Worm (Caenorhabditis elegans) whole organism, L3 larva: Measurements from ENCODE around the gene snb-6.

Source experiments
- aly-2 ChIP-seq: fragments of 150-350 bp; optimal IDR thresholded peaks from 2 replicates; lab custom pipeline; 2014; ENCODE audit warnings: missing biosample characterization, missing genetic modification characterization
- ama-1 ChIP-seq: fragments of 150-350 bp; optimal IDR thresholded peaks from 2 replicates; lab custom pipeline; 2018
- ceh-16 ChIP-seq: sonication (generic microtip); optimal IDR thresholded peaks from 2 replicates; lab custom pipeline; 2017; ENCODE audit warnings: missing biosample characterization, missing genetic modification characterization
- ceh-82 ChIP-seq: fragments of 150-350 bp; optimal IDR thresholded peaks from 2 replicates; lab custom pipeline; 2014; ENCODE audit warnings: missing biosample characterization, missing genetic modification characterization
- ceh-9 ChIP-seq: sonication (generic microtip); optimal IDR thresholded peaks from 2 replicates; lab custom pipeline; 2018; ENCODE audit warnings: missing biosample characterization, missing genetic modification characterization
- egl-27 ChIP-seq: sonication (generic microtip); optimal IDR thresholded peaks from 4 replicates; lab custom pipeline; 2017; ENCODE audit warnings: missing biosample characterization, missing genetic modification reagents, missing genetic modification characterization
- egl-5 ChIP-seq: fragments of 150-350 bp; optimal IDR thresholded peaks from 2 replicates; lab custom pipeline; 2017; ENCODE audit warnings: missing biosample characterization, missing genetic modification reagents, missing genetic modification characterization, inconsistent platforms
- elt-1 ChIP-seq: fragments of 150-350 bp; optimal IDR thresholded peaks from 2 replicates; lab custom pipeline; 2014; ENCODE audit warnings: missing biosample characterization, missing genetic modification characterization
- elt-2 ChIP-seq: sonication (generic microtip); optimal IDR thresholded peaks from 2 replicates; lab custom pipeline; 2016; ENCODE audit warnings: missing genetic modification reagents, mild to moderate bottlenecking, missing genetic modification characterization, missing compliant biosample characterization
- elt-3 ChIP-seq, 3 experiments: fragments of 150-350 bp in 1 of 3; sonication (generic microtip) in 2 of 3; optimal IDR thresholded peaks; 2 replicates in 2 of 3; 4 replicates in 1 of 3; lab custom pipeline; 2014 to 2017; ENCODE audit warnings: missing biosample characterization in 3 of 3, missing genetic modification characterization in 3 of 3
- eor-1 ChIP-seq, 2 experiments: fragments of 150-350 bp; optimal IDR thresholded peaks; 2 replicates each; lab custom pipeline; 2014 to 2018; ENCODE audit warnings: missing biosample characterization in 2 of 2, missing genetic modification characterization in 2 of 2
- fkh-2 ChIP-seq: fragments of 150-350 bp; optimal IDR thresholded peaks from 2 replicates; lab custom pipeline; 2014; ENCODE audit warnings: missing biosample characterization, missing genetic modification reagents, missing genetic modification characterization
- hmg-11 ChIP-seq: sonication (generic microtip); optimal IDR thresholded peaks from 2 replicates; lab custom pipeline; 2016; ENCODE audit warnings: missing genetic modification characterization, missing compliant biosample characterization
- jun-1 ChIP-seq: fragments of 150-350 bp; optimal IDR thresholded peaks from 2 replicates; lab custom pipeline; 2014; ENCODE audit warnings: missing biosample characterization, missing genetic modification reagents, missing genetic modification characterization
- lin-39 ChIP-seq: fragments of 150-350 bp; optimal IDR thresholded peaks from 2 replicates; lab custom pipeline; 2018; ENCODE audit warnings: missing biosample characterization, missing genetic modification reagents, missing genetic modification characterization
- lsy-12 ChIP-seq: sonication (generic microtip); optimal IDR thresholded peaks from 2 replicates; lab custom pipeline; 2016; ENCODE audit warnings: mild to moderate bottlenecking, missing genetic modification characterization, missing compliant biosample characterization
- mdl-1 ChIP-seq: fragments of 150-350 bp; optimal IDR thresholded peaks from 2 replicates; lab custom pipeline; 2014; ENCODE audit warnings: missing biosample characterization, missing genetic modification characterization
- mml-1 ChIP-seq: fragments of 150-350 bp; sonication (generic microtip); optimal IDR thresholded peaks from 3 replicates; lab custom pipeline; 2014; ENCODE audit warnings: missing biosample characterization, missing genetic modification characterization
- nhr-11 ChIP-seq: fragments of 150-350 bp; optimal IDR thresholded peaks from 2 replicates; lab custom pipeline; 2014; ENCODE audit warnings: missing biosample characterization, missing genetic modification characterization
- nhr-12 ChIP-seq: fragments of 150-350 bp; optimal IDR thresholded peaks from 2 replicates; lab custom pipeline; 2014; ENCODE audit warnings: missing biosample characterization, missing genetic modification characterization
- nhr-23 ChIP-seq: fragments of 150-350 bp; optimal IDR thresholded peaks from 2 replicates; lab custom pipeline; 2014; ENCODE audit warnings: missing biosample characterization, missing genetic modification reagents, missing genetic modification characterization
- nhr-25 ChIP-seq: sonication (generic microtip); optimal IDR thresholded peaks from 2 replicates; lab custom pipeline; 2017; ENCODE audit warnings: missing biosample characterization, missing genetic modification characterization
- nhr-28 ChIP-seq: fragments of 150-350 bp; optimal IDR thresholded peaks from 2 replicates; lab custom pipeline; 2014; ENCODE audit warnings: missing biosample characterization, missing genetic modification characterization
- nhr-43 ChIP-seq: sonication (generic microtip); optimal IDR thresholded peaks from 2 replicates; lab custom pipeline; 2016; ENCODE audit warnings: mild to moderate bottlenecking, missing genetic modification characterization, missing compliant biosample characterization; ENCODE audit not compliant: poor library complexity, severe bottlenecking
- nhr-67 ChIP-seq: fragments of 150-350 bp; optimal IDR thresholded peaks from 2 replicates; lab custom pipeline; 2014; ENCODE audit warnings: missing biosample characterization, missing genetic modification characterization
- sea-2 ChIP-seq: fragments of 150-350 bp; sonication (generic microtip); optimal IDR thresholded peaks from 4 replicates; lab custom pipeline; 2014; ENCODE audit warnings: missing biosample characterization, missing genetic modification reagents, missing genetic modification characterization
- snpc-4 ChIP-seq: fragments of 150-350 bp; optimal IDR thresholded peaks from 2 replicates; lab custom pipeline; 2014; ENCODE audit warnings: missing biosample characterization, missing genetic modification characterization
- tbx-2 ChIP-seq: sonication (generic microtip); optimal IDR thresholded peaks from 2 replicates; lab custom pipeline; 2016; ENCODE audit warnings: mild to moderate bottlenecking, missing genetic modification characterization, missing compliant biosample characterization
- unc-39 ChIP-seq: sonication (generic microtip); optimal IDR thresholded peaks from 4 replicates; lab custom pipeline; 2017; ENCODE audit warnings: missing biosample characterization, missing genetic modification characterization
- unc-62 ChIP-seq: fragments of 150-350 bp; sonication (generic microtip); optimal IDR thresholded peaks from 4 replicates; lab custom pipeline; 2014; ENCODE audit warnings: missing biosample characterization, missing genetic modification reagents, missing genetic modification characterization
- ztf-4 ChIP-seq: fragments of 150-350 bp; optimal IDR thresholded peaks from 2 replicates; lab custom pipeline; 2014; ENCODE audit warnings: missing biosample characterization, missing genetic modification characterization

Gene snb-6

ce11 chrII:8820126-8820972 is 39.1 kb downstream of the snb-6 start:
- no peak for TF ChIP-seq lin-39 (tag; lab: Kevin White, UChicago)
- peak; percentile 25 for TF ChIP-seq nhr-23 (tag; lab: Kevin White, UChicago)
- no peak for TF ChIP-seq sea-2 (GFP tag; lab: Kevin White, UChicago)
- TF ChIP-seq elt-3 (tag; optimal IDR thresholded peaks at IDR 0.05; lab: Kevin White, UChicago), result peak in 1 of 3 experiments; percentile 71
- peak; percentile 31 for TF ChIP-seq ceh-16
- no peak for TF ChIP-seq aly-2
- peak; percentile 84 for TF ChIP-seq nhr-43 (tag; lab: Kevin White, UChicago)
- peak; percentile 99 for TF ChIP-seq ama-1
- peak; percentile 25 for TF ChIP-seq lsy-12 (tag; lab: Kevin White, UChicago)
- TF ChIP-seq ztf-4 (tag; lab: Kevin White, UChicago), result peak; percentile 57
- TF ChIP-seq nhr-25, result peak; percentile 63
- no peak for TF ChIP-seq elt-1 (tag; lab: Kevin White, UChicago)
- no peak for TF ChIP-seq nhr-12 (tag; lab: Kevin White, UChicago)
- no peak for TF ChIP-seq elt-2 (tag; lab: Kevin White, UChicago)
- peak; percentile 40 for TF ChIP-seq jun-1 (tag; lab: Kevin White, UChicago)
- no peak for TF ChIP-seq fkh-2 (tag; lab: Kevin White, UChicago)
- no peak for TF ChIP-seq egl-5 (tag; lab: Kevin White, UChicago)
- no peak for TF ChIP-seq nhr-67 (tag; lab: Kevin White, UChicago)
- TF ChIP-seq mdl-1 (tag; lab: Kevin White, UChicago), result no peak
- TF ChIP-seq unc-39 (tag; lab: Kevin White, UChicago), result no peak
- no peak for TF ChIP-seq nhr-11 (tag; lab: Kevin White, UChicago)
- no peak for TF ChIP-seq mml-1 (tag; lab: Kevin White, UChicago)
- TF ChIP-seq unc-62, result peak; percentile 14

- no peak for TF ChIP-seq hmg-11
- TF ChIP-seq nhr-11 (tag; lab: Kevin White, UChicago), result no peak
- peak; percentile 49 for TF ChIP-seq nhr-25
- TF ChIP-seq unc-39 (tag; lab: Kevin White, UChicago), result no peak
- peak; percentile 9 for TF ChIP-seq nhr-28 (tag; lab: Kevin White, UChicago)
- no peak for TF ChIP-seq aly-2
- TF ChIP-seq ztf-4 (tag; lab: Kevin White, UChicago), result no peak
- TF ChIP-seq ceh-9 (tag; lab: Kevin White, UChicago), result no peak
- peak; percentile 88 for TF ChIP-seq nhr-43 (tag; lab: Kevin White, UChicago)
- peak; percentile 69 for TF ChIP-seq nhr-23 (tag; lab: Kevin White, UChicago)
- TF ChIP-seq, all 47 proteins: peak for 4
These were observed 40.3 kb downstream of the snb-6 start, which contains the start of gene F46C5.10 for ce11 chrII:8818978-8819896. Gene F46C5.10 (minus strand): TSS chrII:8819028.

- TF ChIP-seq egl-27 (tag; lab: Kevin White, UChicago) (peak; percentile 35), tbx-2 (tag; lab: Kevin White, UChicago) (peak; percentile 8), ceh-82 (tag; lab: Kevin White, UChicago) (no peak), mdl-1 (tag; lab: Kevin White, UChicago) (peak; percentile 27), nhr-25 (peak; percentile 87), eor-1 (tag; optimal IDR thresholded peaks at IDR 0.05; lab: Kevin White, UChicago) (no peak), nhr-43 (tag; lab: Kevin White, UChicago) (peak; percentile 98), ama-1 (peak; percentile 68), nhr-23 (tag; lab: Kevin White, UChicago) (peak; percentile 70), elt-3 (tag; optimal IDR thresholded peaks at IDR 0.05; lab: Kevin White, UChicago) (peak in 2 of 3 experiments; percentile 39 to 62), ceh-16 (no peak)
These were observed 41.2 kb downstream of the snb-6 start for ce11 chrII:8818257-8818656.

ce11 chrII:8817225-8817624 is 42.3 kb downstream of the snb-6 start:
- peak; percentile 43 for TF ChIP-seq nhr-23 (tag; lab: Kevin White, UChicago)
- no peak for TF ChIP-seq snpc-4 (tag; lab: Kevin White, UChicago)
- peak; percentile 33 for TF ChIP-seq nhr-43 (tag; lab: Kevin White, UChicago)
- TF ChIP-seq nhr-25, result peak; percentile 49
